Worm (Caenorhabditis elegans): ENCODE results near the gene T08E11.1.

ce11 chrII:1875658-1876057 is 39.4 kb downstream of the T08E11.1 start, which contains the start of gene math-13:
- TF ChIP-seq daf-12 (tag; optimal IDR thresholded peaks at IDR 0.05): no peak
- TF ChIP-seq ZK546.5 (tag; optimal IDR thresholded peaks at IDR 0.05): no peak
- no peak for TF ChIP-seq nhr-12 (tag; optimal IDR thresholded peaks at IDR 0.05)
- TF ChIP-seq unc-62 (GFP tag; optimal IDR thresholded peaks at IDR 0.05): no peak
- TF ChIP-seq mml-1 (tag; optimal IDR thresholded peaks at IDR 0.05): no peak
- TF ChIP-seq ceh-82 (tag; optimal IDR thresholded peaks at IDR 0.05): no peak
- TF ChIP-seq lin-15B (tag; optimal IDR thresholded peaks at IDR 0.05): no peak
- no peak for TF ChIP-seq ztf-4 (tag; optimal IDR thresholded peaks at IDR 0.05)
- TF ChIP-seq skn-1 (tag; optimal IDR thresholded peaks at IDR 0.05): no peak
- TF ChIP-seq sea-2 (GFP tag; optimal IDR thresholded peaks at IDR 0.05): no peak
- no peak for TF ChIP-seq pqm-1 (tag; optimal IDR thresholded peaks at IDR 0.05)
